Fruit fly (Drosophila melanogaster) whole organism, embryonic: Measurements from ENCODE around the gene Hexim.
A peak's percentile ranks its signal among the peaks of the same experiment; 100 is the strongest.

Experiments used
- BtbVII ChIP-seq: fragments of 200-800 bp; sonication (Bioruptor generic); optimal IDR thresholded peaks from 3 replicates; lab custom pipeline; 2017; ENCODE audit warnings: missing biosample characterization, mild to moderate bottlenecking, missing genetic modification characterization
- CG10267 ChIP-seq: fragments of 200-800 bp; sonication (Bioruptor generic); optimal IDR thresholded peaks from 2 replicates; lab custom pipeline; 2018; ENCODE audit warnings: missing biosample characterization, mild to moderate bottlenecking, missing genetic modification characterization, moderate library complexity
- CG11085 ChIP-seq: fragments of 200-800 bp; sonication (Bioruptor generic); IDR thresholded peaks from 2 replicates; pipeline ENCODE4 v1.3.6; 2022; ENCODE audit warnings: missing biosample characterization, missing genetic modification characterization
- CG11504 ChIP-seq: fragments of 200-800 bp; sonication (Bioruptor generic); optimal IDR thresholded peaks from 3 replicates; lab custom pipeline; 2019; ENCODE audit warnings: missing biosample characterization, mild to moderate bottlenecking, missing genetic modification characterization, moderate library complexity
- CG1233 ChIP-seq: fragments of 200-800 bp; sonication (Bioruptor generic); optimal IDR thresholded peaks from 4 replicates; lab custom pipeline; 2018; ENCODE audit warnings: missing biosample characterization, mild to moderate bottlenecking, missing genetic modification characterization
- CG13287 ChIP-seq: fragments of 200-800 bp; sonication (Bioruptor generic); IDR thresholded peaks from 2 replicates; pipeline ENCODE4 v1.3.6; 2022; ENCODE audit warnings: missing biosample characterization, missing genetic modification characterization; ENCODE audit not compliant: partially characterized antibody
- CG14710 ChIP-seq: fragments of 200-800 bp; sonication (Bioruptor generic); optimal IDR thresholded peaks from 3 replicates; lab custom pipeline; 2019; ENCODE audit warnings: missing biosample characterization, mild to moderate bottlenecking, missing genetic modification characterization, moderate library complexity
- CG1603 ChIP-seq: fragments of 200-800 bp; sonication (Bioruptor generic); optimal IDR thresholded peaks from 2 replicates; lab custom pipeline; 2019; ENCODE audit warnings: missing biosample characterization, mild to moderate bottlenecking, missing genetic modification characterization, moderate library complexity
- CG17361 ChIP-seq: fragments of 200-800 bp; sonication (Bioruptor generic); IDR thresholded peaks from 3 replicates; pipeline ENCODE4 v1.3.6; 2022; ENCODE audit warnings: missing biosample characterization, missing genetic modification characterization
- CG17385 ChIP-seq: fragments of 200-800 bp; sonication (Bioruptor generic); optimal IDR thresholded peaks from 3 replicates; lab custom pipeline; 2018; ENCODE audit warnings: missing biosample characterization, mild to moderate bottlenecking, missing genetic modification characterization
- CG18619 ChIP-seq: fragments of 200-800 bp; sonication (Bioruptor generic); optimal IDR thresholded peaks from 3 replicates; lab custom pipeline; 2017; ENCODE audit warnings: missing biosample characterization, mild to moderate bottlenecking, missing genetic modification characterization
- CG2712 ChIP-seq: fragments of 200-800 bp; optimal IDR thresholded peaks from 3 replicates; lab custom pipeline; 2019; ENCODE audit warnings: missing biosample characterization, mild to moderate bottlenecking, missing genetic modification characterization, moderate library complexity
- CG31388 ChIP-seq: fragments of 200-800 bp; sonication (Bioruptor generic); optimal IDR thresholded peaks from 2 replicates; lab custom pipeline; 2016; ENCODE audit warnings: missing biosample characterization, missing genetic modification characterization
- CG7271 ChIP-seq: fragments of 200-800 bp; sonication (Bioruptor generic); optimal IDR thresholded peaks from 2 replicates; lab custom pipeline; 2018; ENCODE audit warnings: missing biosample characterization, mild to moderate bottlenecking, missing genetic modification characterization, moderate library complexity
- CG7987 ChIP-seq: fragments of 200-800 bp; sonication (Bioruptor generic); optimal IDR thresholded peaks from 2 replicates; lab custom pipeline; 2018; ENCODE audit warnings: missing biosample characterization, mild to moderate bottlenecking, missing genetic modification characterization, moderate library complexity
- CG8359 ChIP-seq: fragments of 200-800 bp; sonication (Bioruptor generic); optimal IDR thresholded peaks from 2 replicates; lab custom pipeline; 2017; ENCODE audit warnings: missing biosample characterization, mild to moderate bottlenecking, missing genetic modification characterization, borderline replicate concordance
- CG8388 ChIP-seq: fragments of 200-800 bp; sonication (Bioruptor generic); optimal IDR thresholded peaks from 2 replicates; lab custom pipeline; 2019; ENCODE audit warnings: missing biosample characterization, mild to moderate bottlenecking, missing genetic modification characterization, moderate library complexity
- CG8765 ChIP-seq: fragments of 200-800 bp; sonication (Bioruptor generic); IDR thresholded peaks from 2 replicates; pipeline ENCODE4 v1.3.6; 2022; ENCODE audit warnings: missing biosample characterization, missing genetic modification characterization
- CG9797 ChIP-seq: fragments of 200-800 bp; sonication (Bioruptor generic); optimal IDR thresholded peaks from 3 replicates; lab custom pipeline; 2018; ENCODE audit warnings: missing biosample characterization, mild to moderate bottlenecking, missing genetic modification characterization
- CkIIα-i1 ChIP-seq: fragments of 200-800 bp; sonication (Bioruptor generic); IDR thresholded peaks from 2 replicates; pipeline ENCODE4 v1.3.6; 2022; ENCODE audit warnings: missing biosample characterization, missing genetic modification characterization
- D ChIP-seq, 2 experiments: fragments of 200-800 bp in 1 of 2; fragments of >200 bp in 1 of 2; sonication (Bioruptor generic) in 1 of 2; optimal IDR thresholded peaks; 2 replicates in 1 of 2; 3 replicates in 1 of 2; lab custom pipeline; 2017; ENCODE audit warnings: mild to moderate bottlenecking in 1 of 2, missing biosample characterization in 1 of 2, missing genetic modification characterization in 1 of 2, missing genetic modification reagents in 1 of 2
- D19A ChIP-seq: fragments of 200-800 bp; optimal IDR thresholded peaks from 3 replicates; lab custom pipeline; 2019; ENCODE audit warnings: missing biosample characterization, mild to moderate bottlenecking, missing genetic modification characterization, moderate library complexity
- Dll ChIP-seq: fragments of 200-800 bp; sonication (Bioruptor generic); IDR thresholded peaks from 4 replicates; pipeline ENCODE4 v1.3.6; 2022; ENCODE audit warnings: missing biosample characterization, missing genetic modification characterization; ENCODE audit not compliant: partially characterized antibody
- Doc3 ChIP-seq: fragments of 200-800 bp; sonication (Bioruptor generic); IDR thresholded peaks from 3 replicates; pipeline ENCODE4 v1.3.6; 2022; ENCODE audit warnings: missing biosample characterization, missing genetic modification characterization; ENCODE audit not compliant: partially characterized antibody
- E2f2 ChIP-seq: fragments of 200-800 bp; sonication (Bioruptor generic); IDR thresholded peaks from 2 replicates; pipeline ENCODE4 v1.3.6; 2022; ENCODE audit warnings: missing biosample characterization, missing genetic modification characterization
- Side ChIP-seq: fragments of 200-800 bp; sonication (Bioruptor generic); optimal IDR thresholded peaks from 2 replicates; lab custom pipeline; 2016; ENCODE audit warnings: missing biosample characterization, missing genetic modification characterization
- Spps ChIP-seq: fragments of 200-800 bp; sonication (Bioruptor generic); optimal IDR thresholded peaks from 2 replicates; lab custom pipeline; 2018; ENCODE audit warnings: missing biosample characterization, mild to moderate bottlenecking, missing genetic modification characterization
- Sry-β ChIP-seq: fragments of 200-800 bp; sonication (Bioruptor generic); optimal IDR thresholded peaks from 2 replicates; lab custom pipeline; 2018; ENCODE audit warnings: missing biosample characterization, mild to moderate bottlenecking, missing genetic modification characterization, moderate library complexity
- Sry-δ ChIP-seq: fragments of 200-800 bp; sonication (Bioruptor generic); optimal IDR thresholded peaks from 2 replicates; lab custom pipeline; 2016; ENCODE audit warnings: missing biosample characterization, missing genetic modification characterization
- aop ChIP-seq: fragments of 200-800 bp; sonication (Bioruptor generic); IDR thresholded peaks from 2 replicates; pipeline ENCODE4 v1.3.6; 2022; ENCODE audit warnings: missing biosample characterization, missing genetic modification characterization
- ara ChIP-seq: fragments of 200-800 bp; sonication (Bioruptor generic); IDR thresholded peaks from 2 replicates; pipeline ENCODE4 v1.3.6; 2022; ENCODE audit warnings: missing biosample characterization, missing genetic modification characterization
- ash1 ChIP-seq: fragments of 200-800 bp; sonication (Bioruptor generic); optimal IDR thresholded peaks from 2 replicates; lab custom pipeline; 2018; ENCODE audit warnings: missing biosample characterization, mild to moderate bottlenecking, missing genetic modification characterization
- bowl ChIP-seq: fragments of 200-800 bp; sonication (Bioruptor generic); IDR thresholded peaks from 2 replicates; pipeline ENCODE4 v1.3.6; 2022; ENCODE audit warnings: missing biosample characterization, missing genetic modification characterization
- chm ChIP-seq: fragments of 200-800 bp; sonication (Bioruptor generic); IDR thresholded peaks from 2 replicates; pipeline ENCODE4 v1.3.6; 2022; ENCODE audit warnings: missing biosample characterization, missing genetic modification characterization
- fd102C ChIP-seq: fragments of 200-800 bp; sonication (Bioruptor generic); optimal IDR thresholded peaks from 2 replicates; lab custom pipeline; 2018; ENCODE audit warnings: missing biosample characterization, mild to moderate bottlenecking, missing genetic modification characterization, moderate library complexity
- gce ChIP-seq: fragments of 200-800 bp; sonication (Bioruptor generic); IDR thresholded peaks from 3 replicates; pipeline ENCODE4 v1.3.6; 2022; ENCODE audit warnings: missing biosample characterization, missing genetic modification characterization
- gfzf ChIP-seq: fragments of 200-800 bp; sonication (Bioruptor generic); optimal IDR thresholded peaks from 2 replicates; lab custom pipeline; 2016; ENCODE audit warnings: missing biosample characterization, mild to moderate bottlenecking, missing genetic modification characterization, moderate library complexity
- hb ChIP-seq: fragments of 200-800 bp; sonication (Bioruptor generic); IDR thresholded peaks from 3 replicates; pipeline ENCODE4 v1.3.6; 2022; ENCODE audit warnings: missing biosample characterization, missing genetic modification characterization; ENCODE audit not compliant: partially characterized antibody
- kah ChIP-seq: fragments of 200-800 bp; sonication (Bioruptor generic); optimal IDR thresholded peaks from 2 replicates; lab custom pipeline; 2018; ENCODE audit warnings: missing biosample characterization, mild to moderate bottlenecking, missing genetic modification characterization
- nmo ChIP-seq: fragments of 200-800 bp; sonication (Bioruptor generic); optimal IDR thresholded peaks from 2 replicates; lab custom pipeline; 2018; ENCODE audit warnings: missing biosample characterization, mild to moderate bottlenecking, missing genetic modification characterization, moderate library complexity
- onecut ChIP-seq: fragments of 200-800 bp; sonication (Bioruptor generic); IDR thresholded peaks from 2 replicates; pipeline ENCODE4 v1.3.6; 2022; ENCODE audit warnings: missing biosample characterization, missing genetic modification characterization
- pfk ChIP-seq: fragments of 200-800 bp; sonication (Bioruptor generic); optimal IDR thresholded peaks from 2 replicates; lab custom pipeline; 2018; ENCODE audit warnings: missing biosample characterization, mild to moderate bottlenecking, missing genetic modification characterization, moderate library complexity
- phol ChIP-seq: fragments of 200-800 bp; sonication (Bioruptor generic); optimal IDR thresholded peaks from 3 replicates; lab custom pipeline; 2018; ENCODE audit warnings: missing biosample characterization, mild to moderate bottlenecking, missing genetic modification characterization, moderate library complexity
- pzg ChIP-seq: fragments of 200-800 bp; sonication (Bioruptor generic); optimal IDR thresholded peaks from 3 replicates; lab custom pipeline; 2018; ENCODE audit warnings: missing biosample characterization, mild to moderate bottlenecking, missing genetic modification characterization, moderate library complexity
- row ChIP-seq: fragments of 200-800 bp; sonication (Bioruptor generic); IDR thresholded peaks from 3 replicates; pipeline ENCODE4 v1.3.6; 2022; ENCODE audit warnings: missing biosample characterization, missing genetic modification characterization
- trem ChIP-seq: fragments of 200-800 bp; optimal IDR thresholded peaks from 3 replicates; lab custom pipeline; 2019; ENCODE audit warnings: missing biosample characterization, mild to moderate bottlenecking, missing genetic modification characterization, moderate library complexity
- unc-4 ChIP-seq: fragments of 200-800 bp; sonication (Bioruptor generic); IDR thresholded peaks from 2 replicates; pipeline ENCODE4 v1.3.6; 2022; ENCODE audit warnings: missing biosample characterization, missing genetic modification characterization; ENCODE audit not compliant: partially characterized antibody
- yki ChIP-seq: fragments of >200 bp; optimal IDR thresholded peaks from 3 replicates; lab custom pipeline; 2018

The Hexim gene

dm6 chr3R:14662989-14663500 is 3.8 kb downstream of the Hexim start, which contains the start of the genes Rad17 and BigH1 (continued):
- TF ChIP-seq hb (GFP tag; lab: Robert Waterston, UW) (no peak), Doc3 (GFP tag; lab: Robert Waterston, UW) (0 out of 3 replicates have a peak, but pooled peaks have one; percentile 13), yki (lab: Kevin White, UChicago) (no peak), Sry-β (GFP tag; lab: Kevin White, UChicago) (no peak), CG11085 (no peak), Dll (GFP tag; lab: Robert Waterston, UW) (peak; percentile 49; the same call in 1 of the 4 replicates), CG7987 (GFP tag; lab: Kevin White, UChicago) (no peak), Sry-δ (GFP tag; lab: Kevin White, UChicago) (peak; percentile 4), unc-4 (GFP tag; lab: Robert Waterston, UW) (peak; percentile 35; the same call in 1 of the 2 replicates), row (GFP tag; lab: Robert Waterston, UW) (no peak), pzg (peak; percentile 12), gfzf (GFP tag; lab: Kevin White, UChicago) (peak; percentile 45), CG13287 (GFP tag; lab: Robert Waterston, UW) (peak; percentile 60), aop (GFP tag; lab: Robert Waterston, UW) (no peak), nmo (GFP tag; lab: Kevin White, UChicago) (no peak), E2f2 (peak; percentile 64), CG10267 (tag; lab: Kevin White, UChicago) (peak; percentile 28), CG9797 (GFP tag; lab: Kevin White, UChicago) (peak; percentile 31)

- TF ChIP-seq trem: peak; percentile 68
- peak; percentile 87 for TF ChIP-seq CG14710 (tag; lab: Kevin White, UChicago)
- TF ChIP-seq CG1233 (GFP tag; lab: Kevin White, UChicago): peak; percentile 81
- TF ChIP-seq pfk: peak; percentile 24
- TF ChIP-seq chm (GFP tag; lab: Robert Waterston, UW): no peak
- TF ChIP-seq onecut (GFP tag; lab: Robert Waterston, UW): peak; percentile 57; the same call in 1 of the 2 replicates
- no peak; the same call in 2 of the 3 replicates for TF ChIP-seq CG17361 (GFP tag; lab: Robert Waterston, UW)
- TF ChIP-seq bowl (GFP tag; lab: Robert Waterston, UW): 0 out of 2 replicates have a peak, but pooled peaks have one; percentile 18
- TF ChIP-seq CG17385: peak; percentile 17
- TF ChIP-seq CG8359 (GFP tag; lab: Kevin White, UChicago): peak; percentile 76
- no peak for TF ChIP-seq CG8765
- TF ChIP-seq phol (tag; lab: Kevin White, UChicago): peak; percentile 1
- peak; percentile 53 for TF ChIP-seq CG18619 (GFP tag; lab: Kevin White, UChicago)
- peak; percentile 64 for TF ChIP-seq D19A (tag; lab: Kevin White, UChicago)
- peak; percentile 53 for TF ChIP-seq Side (GFP tag; lab: Kevin White, UChicago)
- TF ChIP-seq CG1603 (tag; lab: Kevin White, UChicago): peak; percentile 78
- TF ChIP-seq fd102C (GFP tag; lab: Kevin White, UChicago): peak; percentile 94
- TF ChIP-seq kah (GFP tag; lab: Kevin White, UChicago): peak; percentile 43
- no peak for TF ChIP-seq CG8388 (GFP tag; lab: Kevin White, UChicago)
- peak; percentile 27; the same call in 1 of the 2 replicates for TF ChIP-seq ara (GFP tag; lab: Robert Waterston, UW)
- TF ChIP-seq Spps: peak; percentile 69
- no peak for TF ChIP-seq CG11504 (tag; lab: Kevin White, UChicago)
- TF ChIP-seq D (optimal IDR thresholded peaks at IDR 0.05; lab: Kevin White, UChicago): no peak
- peak; percentile 72 for TF ChIP-seq D (GFP tag; optimal IDR thresholded peaks at IDR 0.05; lab: Kevin White, UChicago)
- no peak for TF ChIP-seq CG31388 (GFP tag; lab: Kevin White, UChicago)
- peak; percentile 79 for TF ChIP-seq CG2712
- peak; percentile 24 for TF ChIP-seq ash1
- no peak for TF ChIP-seq CkIIα-i1 (GFP tag; lab: Robert Waterston, UW)
- TF ChIP-seq CG7271 (tag; lab: Kevin White, UChicago): peak; percentile 87
- peak; percentile 72 for TF ChIP-seq BtbVII
- TF ChIP-seq gce: 0 out of 3 replicates have a peak, but pooled peaks have one; percentile 13
Measured at dm6 chr3R:14670840-14671239, 11.6 kb downstream of the Hexim start.
